Fruit fly (Drosophila melanogaster): ENCODE data around the gene mys.
A peak's percentile ranks its signal among the peaks of the same experiment; 100 is the strongest.

Gene mys

DNA sequence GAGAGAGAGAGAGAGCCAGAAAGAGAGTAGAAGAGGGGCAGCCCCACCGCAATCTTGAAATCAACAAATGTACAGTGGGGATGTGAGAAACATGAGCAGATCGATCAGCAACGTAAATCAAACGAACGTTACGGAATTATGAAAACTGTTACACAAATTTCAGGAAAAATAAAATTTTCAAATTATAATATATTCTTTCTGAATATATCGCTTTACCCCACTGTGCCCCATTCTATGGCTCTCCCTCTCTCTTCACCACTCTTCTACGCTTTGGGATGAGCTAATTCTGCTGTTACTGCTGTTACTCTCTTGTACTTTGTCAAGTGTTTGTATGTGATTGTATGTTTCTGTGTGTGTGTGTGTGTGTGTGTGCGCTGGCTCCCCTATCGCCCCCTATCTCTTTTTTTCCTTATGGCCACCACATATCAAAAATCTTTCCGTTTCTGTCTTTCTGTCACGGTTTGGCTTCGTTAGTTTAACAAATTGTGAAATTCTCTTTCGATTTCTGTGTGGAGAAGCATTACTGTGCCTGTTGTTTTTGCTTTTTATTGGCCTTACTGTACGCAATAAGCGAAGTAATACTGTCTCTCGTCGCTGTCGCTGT is 29.7 kb downstream of the mys start (continued):
- peak; percentile 94 for TF ChIP-seq Ets96B (tag; optimal IDR thresholded peaks at IDR 0.05)
- TF ChIP-seq svp (GFP tag), result peak; percentile 96
- peak; percentile 97 for TF ChIP-seq Met (GFP tag; optimal IDR thresholded peaks at IDR 0.05)
- TF ChIP-seq fkh (GFP tag; optimal IDR thresholded peaks at IDR 0.05), result peak; percentile 80
- TF ChIP-seq CG11294 (GFP tag; IDR thresholded peaks at IDR 0.05), result peak; percentile 96
- TF ChIP-seq Eip75B (GFP tag; optimal IDR thresholded peaks at IDR 0.05), result peak; percentile 96
- peak; percentile 99 for TF ChIP-seq CG15336 (GFP tag; IDR thresholded peaks at IDR 0.05)
- peak; percentile 96 for TF ChIP-seq esn (GFP tag; optimal IDR thresholded peaks at IDR 0.05)
- peak; percentile 96 for TF ChIP-seq lz (GFP tag; optimal IDR thresholded peaks at IDR 0.05)
- peak; percentile 76 for TF ChIP-seq Blimp-1 (GFP tag; optimal IDR thresholded peaks at IDR 0.05)
- TF ChIP-seq CG10631 (GFP tag; optimal IDR thresholded peaks at IDR 0.05), result peak; percentile 98
- TF ChIP-seq dac (GFP tag; optimal IDR thresholded peaks at IDR 0.05), result peak; percentile 93
- TF ChIP-seq CG6808 (GFP tag; optimal IDR thresholded peaks at IDR 0.05), result peak; percentile 90
- peak; percentile 99 for TF ChIP-seq Eip78C (GFP tag)
- TF ChIP-seq acj6 (GFP tag; optimal IDR thresholded peaks at IDR 0.05), result peak; percentile 97
- peak; percentile 91 for TF ChIP-seq Hr39 (GFP tag; optimal IDR thresholded peaks at IDR 0.05)
- TF ChIP-seq eg (GFP tag; IDR thresholded peaks at IDR 0.05), result peak; percentile 99
- TF ChIP-seq CG3919 (GFP tag; optimal IDR thresholded peaks at IDR 0.05), result peak; percentile 97
- peak; percentile 97 for TF ChIP-seq net (GFP tag; optimal IDR thresholded peaks at IDR 0.05)

DNA sequence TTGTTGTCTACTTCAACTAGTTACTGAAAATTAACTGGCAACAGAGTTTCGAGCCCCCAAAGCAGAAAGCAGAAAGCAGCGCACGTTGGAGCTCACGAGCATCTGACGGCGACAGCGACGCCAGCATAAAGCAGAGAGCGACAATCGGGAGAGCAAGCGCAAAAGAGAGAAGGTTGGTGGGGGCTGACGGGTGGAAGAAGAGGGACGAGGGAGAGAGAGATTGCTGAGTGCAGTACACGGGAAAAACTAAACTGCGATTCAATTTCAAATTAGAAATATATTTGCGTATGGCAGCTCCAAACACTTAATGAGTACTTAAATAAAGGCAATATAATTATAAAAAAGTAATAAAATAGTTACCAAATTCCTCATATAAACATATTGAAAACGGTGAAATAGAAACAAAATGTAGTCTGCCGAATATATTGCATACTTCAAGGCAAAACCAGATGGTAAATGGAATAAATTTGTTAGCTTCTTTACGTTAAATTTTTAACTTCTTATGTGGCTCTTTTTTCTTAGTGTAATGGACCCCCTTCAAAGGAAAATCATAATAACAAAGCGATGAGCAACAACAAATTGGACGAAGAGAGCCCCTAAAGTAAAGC is 30.7 kb downstream of the mys start:
- peak; percentile 93 for TF ChIP-seq Lpt (GFP tag; optimal IDR thresholded peaks at IDR 0.05)
- TF ChIP-seq Eip75B (GFP tag; optimal IDR thresholded peaks at IDR 0.05), result peak; percentile 95
- TF ChIP-seq spab (GFP tag; optimal IDR thresholded peaks at IDR 0.05), result peak; percentile 95
- peak; percentile 97 for TF ChIP-seq CG6808 (GFP tag; optimal IDR thresholded peaks at IDR 0.05)
- peak; percentile 96 to 97 for TF ChIP-seq ss (GFP tag; optimal IDR thresholded peaks at IDR 0.05)
- TF ChIP-seq CG6276 (GFP tag; optimal IDR thresholded peaks at IDR 0.05), result peak; percentile 96
- TF ChIP-seq CG3032 (tag; optimal IDR thresholded peaks at IDR 0.05), result peak; percentile 97
- TF ChIP-seq CG11762 (GFP tag; optimal IDR thresholded peaks at IDR 0.05; ENCODE audit: insufficient read depth), result peak; percentile 93
- TF ChIP-seq pdm3 (GFP tag; optimal IDR thresholded peaks at IDR 0.05), result peak; percentile 95
- TF ChIP-seq fd85E (GFP tag; optimal IDR thresholded peaks at IDR 0.05), result peak; percentile 68
- TF ChIP-seq CG10631 (GFP tag; optimal IDR thresholded peaks at IDR 0.05), result peak; percentile 96
- peak; percentile 91 for TF ChIP-seq CG31627 (GFP tag; optimal IDR thresholded peaks at IDR 0.05)
- TF ChIP-seq Met (GFP tag; optimal IDR thresholded peaks at IDR 0.05), result peak; percentile 96
- peak; percentile 85 for TF ChIP-seq vri (GFP tag; optimal IDR thresholded peaks at IDR 0.05)
- peak; percentile 97 for TF ChIP-seq CG32006 (GFP tag; optimal IDR thresholded peaks at IDR 0.05)
- TF ChIP-seq CG16779 (tag; optimal IDR thresholded peaks at IDR 0.05), result peak; percentile 95
- peak; percentile 91 for TF ChIP-seq CG6854 (GFP tag; optimal IDR thresholded peaks at IDR 0.05)
- TF ChIP-seq CG4318 (GFP tag; optimal IDR thresholded peaks at IDR 0.05), result peak; percentile 94
- TF ChIP-seq Hr39 (GFP tag; optimal IDR thresholded peaks at IDR 0.05), result peak; percentile 91
- peak; percentile 96 for TF ChIP-seq Gug (GFP tag; IDR thresholded peaks at IDR 0.05)
- peak; percentile 92 for TF ChIP-seq Sox14 (GFP tag; optimal IDR thresholded peaks at IDR 0.05)
- TF ChIP-seq Eip93F (GFP tag; optimal IDR thresholded peaks at IDR 0.05), result peak; percentile 93
- peak; percentile 97 for TF ChIP-seq svp (GFP tag)
- peak; percentile 95 for TF ChIP-seq CG3919 (GFP tag; optimal IDR thresholded peaks at IDR 0.05)
- TF ChIP-seq CG8632 (GFP tag; optimal IDR thresholded peaks at IDR 0.05), result peak; percentile 96
- TF ChIP-seq Hr4 (GFP tag; optimal IDR thresholded peaks at IDR 0.05), result peak; percentile 94
- TF ChIP-seq dac (GFP tag; optimal IDR thresholded peaks at IDR 0.05), result peak; percentile 89
- peak; percentile 94 for TF ChIP-seq CG9139 (GFP tag; optimal IDR thresholded peaks at IDR 0.05)
- peak; percentile 99 for TF ChIP-seq Eip78C (GFP tag)
- TF ChIP-seq Sox15 (GFP tag; optimal IDR thresholded peaks at IDR 0.05), result peak; percentile 92
- peak; percentile 99 for TF ChIP-seq Smox (GFP tag; optimal IDR thresholded peaks at IDR 0.05)
- TF ChIP-seq Ets96B (tag; optimal IDR thresholded peaks at IDR 0.05), result peak; percentile 95
- no peak for TF ChIP-seq Hr38 (GFP tag; optimal IDR thresholded peaks at IDR 0.05)
- peak; percentile 93 for TF ChIP-seq dsx (GFP tag; optimal IDR thresholded peaks at IDR 0.05; ENCODE audit: poor library complexity, severe bottlenecking)
- peak; percentile 61 for TF ChIP-seq fkh (GFP tag; optimal IDR thresholded peaks at IDR 0.05)
- peak; percentile 90 for TF ChIP-seq Blimp-1 (GFP tag; optimal IDR thresholded peaks at IDR 0.05)
- peak; percentile 92 for TF ChIP-seq Sox102F (GFP tag; optimal IDR thresholded peaks at IDR 0.05)
- TF ChIP-seq lz (GFP tag; optimal IDR thresholded peaks at IDR 0.05), result peak; percentile 95
- peak; percentile 96 for TF ChIP-seq CG34406 (GFP tag; optimal IDR thresholded peaks at IDR 0.05)
- peak; percentile 93 for TF ChIP-seq net (GFP tag; optimal IDR thresholded peaks at IDR 0.05)
- peak; percentile 95 for TF ChIP-seq CG6792 (GFP tag; optimal IDR thresholded peaks at IDR 0.05)

Data from whole organism, prepupa.